Worm (Caenorhabditis elegans) whole organism, early embryonic: ENCODE measurements around the gene srz-58.
A peak's percentile ranks its signal among the peaks of the same experiment; 100 is the strongest.

Source experiments
- B0310.2 ChIP-seq: sonication (generic microtip); optimal IDR thresholded peaks from 2 replicates; lab custom pipeline; 2016; ENCODE audit warnings: mild to moderate bottlenecking, missing genetic modification characterization, missing compliant biosample characterization
- F13C5.2 ChIP-seq: sonication (generic microtip); optimal IDR thresholded peaks from 2 replicates; lab custom pipeline; 2017; ENCODE audit warnings: mild to moderate bottlenecking, missing genetic modification characterization, inconsistent platforms, missing compliant biosample characterization
- aly-1 ChIP-seq: sonication (generic microtip); optimal IDR thresholded peaks from 2 replicates; lab custom pipeline; 2016; ENCODE audit warnings: missing genetic modification characterization, missing compliant biosample characterization
- ama-1 ChIP-seq: fragments of 150-350 bp; optimal IDR thresholded peaks from 2 replicates; lab custom pipeline; 2014
- ceh-13 ChIP-seq: fragments of 200-800 bp; sonication (Bioruptor generic); optimal IDR thresholded peaks from 2 replicates; lab custom pipeline; 2018; ENCODE audit warnings: mild to moderate bottlenecking, missing genetic modification characterization, missing compliant biosample characterization
- ceh-36 ChIP-seq: sonication (generic microtip); optimal IDR thresholded peaks from 2 replicates; lab custom pipeline; 2016; ENCODE audit warnings: missing genetic modification characterization, inconsistent platforms, missing compliant biosample characterization
- ets-7 ChIP-seq: sonication (generic microtip); optimal IDR thresholded peaks from 2 replicates; lab custom pipeline; 2016; ENCODE audit warnings: missing genotype, missing genetic modification characterization, missing compliant biosample characterization
- flt-1 ChIP-seq: fragments of 200-800 bp; sonication (Bioruptor generic); IDR thresholded peaks from 2 replicates; pipeline ENCODE4 v1.3.6; 2022; ENCODE audit warnings: missing genetic modification characterization, missing compliant biosample characterization
- hmbx-1 ChIP-seq: sonication (generic microtip); optimal IDR thresholded peaks from 2 replicates; lab custom pipeline; 2016; ENCODE audit warnings: mild to moderate bottlenecking, missing genetic modification characterization, missing compliant biosample characterization
- hmg-4 ChIP-seq: fragments of 200-800 bp; sonication (Bioruptor generic); optimal IDR thresholded peaks from 2 replicates; lab custom pipeline; 2018; ENCODE audit warnings: mild to moderate bottlenecking, missing genetic modification characterization, missing compliant biosample characterization
- hnd-1 ChIP-seq: sonication (generic microtip); optimal IDR thresholded peaks from 2 replicates; lab custom pipeline; 2016; ENCODE audit warnings: missing genetic modification characterization, missing compliant biosample characterization
- pes-1 ChIP-seq: fragments of 200-800 bp; sonication (Bioruptor generic); IDR thresholded peaks from 2 replicates; pipeline ENCODE4 v1.3.6; 2022; ENCODE audit warnings: missing genetic modification reagents, missing genetic modification characterization, missing compliant biosample characterization
- scrt-1 ChIP-seq: fragments of 200-800 bp; sonication (Bioruptor generic); IDR thresholded peaks from 2 replicates; pipeline ENCODE4 v1.3.6; 2022; ENCODE audit warnings: missing genetic modification characterization, missing compliant biosample characterization
- sea-1 ChIP-seq: fragments of 200-800 bp; sonication (Bioruptor generic); conservative IDR thresholded peaks from 2 replicates; pipeline ENCODE4 v1.3.6; 2022; ENCODE audit warnings: missing genetic modification characterization, missing compliant biosample characterization
- tbx-11 ChIP-seq: fragments of 200-800 bp; sonication (Bioruptor generic); IDR thresholded peaks from 2 replicates; pipeline ENCODE4 v1.3.6; 2022; ENCODE audit warnings: missing genetic modification characterization, missing compliant biosample characterization
- tbx-37 ChIP-seq: fragments of 200-800 bp; sonication (Bioruptor generic); conservative IDR thresholded peaks from 2 replicates; pipeline ENCODE4 v1.3.6; 2022; ENCODE audit warnings: missing genetic modification reagents, missing genetic modification characterization, missing compliant biosample characterization
- tra-4 ChIP-seq: sonication (generic microtip); optimal IDR thresholded peaks from 2 replicates; lab custom pipeline; 2017; ENCODE audit warnings: missing genetic modification characterization, missing compliant biosample characterization

The srz-58 gene

ce11 chrV:17323876-17324275, 5.9 kb downstream of the srz-58 start:
- TF ChIP-seq ceh-13 (GFP tag; lab: Kevin White, UChicago) = peak; percentile 13
- TF ChIP-seq hmbx-1 (tag; lab: Kevin White, UChicago) = no peak
- no peak for TF ChIP-seq tra-4

- TF ChIP-seq tra-4 = no peak
- TF ChIP-seq tbx-37 (GFP tag; lab: Robert Waterston, UW) = no peak
- TF ChIP-seq aly-1 (tag; lab: Kevin White, UChicago) = no peak
- TF ChIP-seq tbx-11 (GFP tag; lab: Robert Waterston, UW) = no peak
- TF ChIP-seq pes-1 (GFP tag; lab: Robert Waterston, UW) = no peak
- TF ChIP-seq ceh-36 (tag; lab: Kevin White, UChicago) = no peak
- no peak for TF ChIP-seq hmbx-1 (tag; lab: Kevin White, UChicago)
- no peak for TF ChIP-seq ceh-13 (GFP tag; lab: Kevin White, UChicago)
- no peak for TF ChIP-seq hnd-1 (tag; lab: Kevin White, UChicago)
- TF ChIP-seq ets-7 (tag; lab: Kevin White, UChicago) = no peak
- TF ChIP-seq sea-1 = no peak
- no peak for TF ChIP-seq scrt-1 (GFP tag; lab: Robert Waterston, UW)
- TF ChIP-seq ama-1 (lab: Kevin White, UChicago) = no peak
- no peak for TF ChIP-seq F13C5.2 (tag; lab: Kevin White, UChicago)
- TF ChIP-seq hmg-4 (GFP tag; lab: Kevin White, UChicago) = no peak
- no peak for TF ChIP-seq flt-1
Observed at ce11 chrV:17327867-17328266, 9.9 kb downstream of the srz-58 start, which contains the start of gene sdz-16. TSS of gene sdz-16 (minus strand) at chrV:17327967.

ce11 chrV:17328497-17328896, 10.6 kb downstream of the srz-58 start, which contains the start of gene srg-44:
TSS of gene srg-44 (plus strand) at chrV:17328797.
- TF ChIP-seq hnd-1 (tag; lab: Kevin White, UChicago) = no peak

ce11 chrV:17331340-17331739, 13.4 kb downstream of the srz-58 start, which contains the start of gene fbxa-185:
TSS of gene fbxa-185 (plus strand) at chrV:17331640.
- no peak for TF ChIP-seq hmbx-1 (tag; lab: Kevin White, UChicago)
- no peak for TF ChIP-seq B0310.2 (tag; lab: Kevin White, UChicago)
- no peak for TF ChIP-seq ceh-13 (GFP tag; lab: Kevin White, UChicago)
- no peak for TF ChIP-seq flt-1
- no peak for TF ChIP-seq ama-1 (lab: Kevin White, UChicago)
- no peak for TF ChIP-seq scrt-1 (GFP tag; lab: Robert Waterston, UW)
- no peak for TF ChIP-seq pes-1 (GFP tag; lab: Robert Waterston, UW)
- TF ChIP-seq ceh-36 (tag; lab: Kevin White, UChicago) = no peak
- TF ChIP-seq tbx-37 (GFP tag; lab: Robert Waterston, UW) = no peak
- no peak for TF ChIP-seq tra-4
- no peak for TF ChIP-seq hmg-4 (GFP tag; lab: Kevin White, UChicago)
- no peak for TF ChIP-seq tbx-11 (GFP tag; lab: Robert Waterston, UW)
- no peak for TF ChIP-seq aly-1 (tag; lab: Kevin White, UChicago)
- no peak for TF ChIP-seq sea-1
- no peak for TF ChIP-seq hnd-1 (tag; lab: Kevin White, UChicago)
- no peak for TF ChIP-seq F13C5.2 (tag; lab: Kevin White, UChicago)
- TF ChIP-seq ets-7 (tag; lab: Kevin White, UChicago) = no peak

ce11 chrV:17339349-17339748, 21.4 kb downstream of the srz-58 start:
- TF ChIP-seq tbx-11 (GFP tag; lab: Robert Waterston, UW) (no peak), tbx-37 (GFP tag; lab: Robert Waterston, UW) (no peak), ets-7 (tag; lab: Kevin White, UChicago) (no peak), hmg-4 (GFP tag; lab: Kevin White, UChicago) (no peak), aly-1 (tag; lab: Kevin White, UChicago) (no peak), ceh-36 (tag; lab: Kevin White, UChicago) (no peak), flt-1 (no peak), ama-1 (lab: Kevin White, UChicago) (no peak), tra-4 (no peak), ceh-13 (GFP tag; lab: Kevin White, UChicago) (no peak), hnd-1 (tag; lab: Kevin White, UChicago) (no peak), pes-1 (GFP tag; lab: Robert Waterston, UW) (no peak), B0310.2 (tag; lab: Kevin White, UChicago) (no peak)

- no peak for TF ChIP-seq hmbx-1 (tag; lab: Kevin White, UChicago)
Observed at ce11 chrV:17344876-17345275, 26.9 kb downstream of the srz-58 start, which contains the start of the genes fbxa-188 and fbxa-189. TSS of gene fbxa-188 (minus strand) at chrV:17344926. TSS of gene fbxa-189 (plus strand) at chrV:17345214.

ce11 chrV:17347602-17348001, 29.7 kb downstream of the srz-58 start, which contains the start of gene skr-5:
TSS of gene skr-5 (plus strand) at chrV:17347902.
- TF ChIP-seq hmbx-1 (tag; lab: Kevin White, UChicago) = no peak
- TF ChIP-seq ets-7 (tag; lab: Kevin White, UChicago) = no peak
- no peak for TF ChIP-seq tra-4
- no peak for TF ChIP-seq sea-1
- no peak for TF ChIP-seq F13C5.2 (tag; lab: Kevin White, UChicago)
- no peak for TF ChIP-seq B0310.2 (tag; lab: Kevin White, UChicago)
- TF ChIP-seq ceh-36 (tag; lab: Kevin White, UChicago) = no peak
- TF ChIP-seq hnd-1 (tag; lab: Kevin White, UChicago) = no peak
- TF ChIP-seq tbx-11 (GFP tag; lab: Robert Waterston, UW) = no peak

- no peak for TF ChIP-seq F13C5.2 (tag; lab: Kevin White, UChicago)
- TF ChIP-seq hmg-4 (GFP tag; lab: Kevin White, UChicago) = no peak
- no peak for TF ChIP-seq tbx-37 (GFP tag; lab: Robert Waterston, UW)
- TF ChIP-seq hnd-1 (tag; lab: Kevin White, UChicago) = no peak
- TF ChIP-seq hmbx-1 (tag; lab: Kevin White, UChicago) = no peak
- TF ChIP-seq ets-7 (tag; lab: Kevin White, UChicago) = no peak
- no peak for TF ChIP-seq tra-4
Observed at ce11 chrV:17350093-17350492, 32.1 kb downstream of the srz-58 start, which contains the start of gene lsy-27. TSS of gene lsy-27 (minus strand) at chrV:17350193.
